Fruit fly (Drosophila melanogaster): ENCODE measurements around the gene CG31300.

Gene CG31300

DNA sequence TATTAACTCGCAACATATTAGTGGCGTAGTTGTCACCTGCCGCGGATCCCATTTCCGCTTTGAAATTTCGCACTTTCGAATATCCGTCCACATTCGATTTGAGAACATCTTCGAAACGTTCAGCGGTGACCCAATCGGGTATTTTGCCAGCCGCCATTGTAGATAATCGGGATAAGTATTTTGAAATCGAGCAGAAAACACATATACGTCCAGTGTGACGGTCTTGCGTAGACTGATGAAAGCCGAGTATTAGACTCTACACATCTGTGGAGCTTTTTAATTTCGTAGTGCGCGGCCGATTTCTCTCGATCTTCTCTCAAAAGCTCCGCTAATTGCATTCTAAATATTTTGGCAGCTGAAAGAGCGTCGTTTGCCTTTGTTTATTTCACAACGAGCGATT lies 45.7 kb downstream of the CG31300 start, which contains the start of gene CHKov1 (continued):
- TF ChIP-seq Hr51 (GFP tag; optimal IDR thresholded peaks at IDR 0.05) (no peak), Spps (tag; optimal IDR thresholded peaks at IDR 0.05) (no peak), CG14014 (GFP tag; IDR thresholded peaks at IDR 0.05) (no peak), CG15514 (GFP tag; optimal IDR thresholded peaks at IDR 0.05) (peak; percentile 24), CG18476 (GFP tag; optimal IDR thresholded peaks at IDR 0.05) (no peak), Bgb (GFP tag; IDR thresholded peaks at IDR 0.05; ENCODE audit: partially characterized antibody) (peak; percentile 30; the same call in 1 of the 2 replicates), peb (GFP tag; IDR thresholded peaks at IDR 0.05) (no peak), Dip3 (GFP tag; optimal IDR thresholded peaks at IDR 0.05) (no peak), h (optimal IDR thresholded peaks at IDR 0.05) (no peak), CG14667 (GFP tag; IDR thresholded peaks at IDR 0.05) (no peak), nmo (GFP tag; optimal IDR thresholded peaks at IDR 0.05) (no peak), Rx (GFP tag; IDR thresholded peaks at IDR 0.05) (no peak), CG1647 (GFP tag; optimal IDR thresholded peaks at IDR 0.05) (no peak), TFAM (GFP tag; optimal IDR thresholded peaks at IDR 0.05) (no peak), HLH3B (GFP tag; IDR thresholded peaks at IDR 0.05) (no peak), CG12071 (GFP tag; optimal IDR thresholded peaks at IDR 0.05) (no peak), psq (GFP tag; optimal IDR thresholded peaks at IDR 0.05) (no peak), dati (GFP tag; IDR thresholded peaks at IDR 0.05) (no peak), vvl (GFP tag; IDR thresholded peaks at IDR 0.05) (0 out of 2 replicates have a peak, but pooled peaks have one; percentile 21), Antp (GFP tag; optimal IDR thresholded peaks at IDR 0.05) (no peak), ken (GFP tag; IDR thresholded peaks at IDR 0.05) (no peak), Drgx (GFP tag; IDR thresholded peaks at IDR 0.05) (peak; percentile 39; the same call in 1 of the 2 replicates), C15 (GFP tag; IDR thresholded peaks at IDR 0.05) (no peak), CG14441 (GFP tag; IDR thresholded peaks at IDR 0.05) (0 out of 2 replicates have a peak, but pooled peaks have one; percentile 10), CG34376 (GFP tag; optimal IDR thresholded peaks at IDR 0.05) (peak; percentile 52), CG9437 (GFP tag; optimal IDR thresholded peaks at IDR 0.05) (no peak), CG6791 (GFP tag; IDR thresholded peaks at IDR 0.05; ENCODE audit: partially characterized antibody) (no peak), Abd-B (GFP tag; optimal IDR thresholded peaks at IDR 0.05) (no peak), Gug (GFP tag; IDR thresholded peaks at IDR 0.05) (no peak), Deaf1 (tag; optimal IDR thresholded peaks at IDR 0.05) (peak; percentile 50), CG4854 (GFP tag; optimal IDR thresholded peaks at IDR 0.05) (no peak), CG2199 (GFP tag; IDR thresholded peaks at IDR 0.05) (0 out of 3 replicates have a peak, but pooled peaks have one; percentile 10), otp (GFP tag; IDR thresholded peaks at IDR 0.05) (no peak), NC2β (GFP tag; optimal IDR thresholded peaks at IDR 0.05) (no peak), CG34224 (GFP tag; IDR thresholded peaks at IDR 0.05; ENCODE audit: partially characterized antibody) (no peak), Mrtf (GFP tag; IDR thresholded peaks at IDR 0.05) (no peak), CG33557 (GFP tag; optimal IDR thresholded peaks at IDR 0.05) (no peak), ci (GFP tag; IDR thresholded peaks at IDR 0.05) (peak; percentile 56; the same call in 2 of the 3 replicates), CG2678 (tag; optimal IDR thresholded peaks at IDR 0.05) (no peak), bbx (GFP tag; IDR thresholded peaks at IDR 0.05; ENCODE audit: partially characterized antibody) (peak; percentile 39; the same call in 1 of the 2 replicates), da (GFP tag; optimal IDR thresholded peaks at IDR 0.05) (no peak), chinmo (GFP tag; IDR thresholded peaks at IDR 0.05; ENCODE audit: partially characterized antibody) (0 out of 4 replicates have a peak, but pooled peaks have one; percentile 40), CG17359 (tag; optimal IDR thresholded peaks at IDR 0.05) (no peak), inv (GFP tag; IDR thresholded peaks at IDR 0.05; ENCODE audit: partially characterized antibody) (no peak; the same call in 1 of the 2 replicates), ash1 (GFP tag; optimal IDR thresholded peaks at IDR 0.05) (no peak), aop (GFP tag; IDR thresholded peaks at IDR 0.05) (no peak), CG3847 (GFP tag; IDR thresholded peaks at IDR 0.05) (no peak), pzg (GFP tag; optimal IDR thresholded peaks at IDR 0.05) (no peak)
